Fruit fly (Drosophila melanogaster): ENCODE measurements around the gene CG7888.

The CG7888 gene

DNA sequence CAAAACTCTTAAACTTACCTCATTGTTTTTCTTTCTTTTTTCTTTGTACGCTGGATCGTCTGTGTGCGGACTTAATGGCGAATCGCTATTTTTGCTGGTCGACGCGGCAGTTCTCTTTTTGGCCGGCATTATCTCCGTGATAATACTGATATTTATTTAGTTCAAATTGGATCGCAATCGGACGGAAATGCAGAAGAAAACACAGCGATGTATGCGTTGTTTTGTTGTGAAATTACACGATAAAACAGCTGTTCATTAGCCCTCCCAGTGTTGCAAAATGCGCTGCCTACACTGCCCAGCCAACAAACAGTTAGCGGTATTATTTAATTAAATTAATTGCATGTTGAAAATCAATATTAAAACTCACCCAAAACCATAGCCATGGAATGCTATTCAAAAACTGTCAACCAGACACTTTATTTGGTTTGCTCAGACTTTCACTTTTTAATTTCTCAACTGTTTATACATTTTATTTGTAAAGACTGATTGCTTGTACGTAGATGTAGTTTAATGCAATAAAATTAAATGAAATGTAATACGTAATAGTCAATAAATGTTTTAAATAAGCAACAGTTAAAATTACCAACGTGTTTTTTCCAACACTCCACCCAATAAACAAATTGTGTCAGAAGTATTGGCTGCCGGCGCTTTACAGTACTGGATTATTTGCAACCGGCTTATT is 44.3 kb downstream of the CG7888 start, which contains the start of the genes Irbp18 and APP-BP1 (continued):
- TF ChIP-seq gce (GFP tag; IDR thresholded peaks at IDR 0.05) (peak; percentile 71; the same call in 2 of the 3 replicates), CG6813 (GFP tag; optimal IDR thresholded peaks at IDR 0.05) (peak; percentile 83), Deaf1 (tag; optimal IDR thresholded peaks at IDR 0.05) (peak; percentile 74), GATAe (GFP tag; conservative IDR thresholded peaks at IDR 0.05) (no peak; the same call in 1 of the 2 replicates), btn (GFP tag; optimal IDR thresholded peaks at IDR 0.05) (peak; percentile 91), CG15269 (tag; optimal IDR thresholded peaks at IDR 0.05) (peak; percentile 93), CG4360 (GFP tag; IDR thresholded peaks at IDR 0.05) (0 out of 2 replicates have a peak, but pooled peaks have one; percentile 30), chm (GFP tag; IDR thresholded peaks at IDR 0.05) (peak; percentile 79), lola (GFP tag; optimal IDR thresholded peaks at IDR 0.05) (peak in 1 of 3 experiments; percentile 92), CG12219 (GFP tag; optimal IDR thresholded peaks at IDR 0.05) (peak; percentile 91), Lim3 (GFP tag; IDR thresholded peaks at IDR 0.05) (peak; percentile 47; the same call in 1 of the 2 replicates), Mes4 (GFP tag; optimal IDR thresholded peaks at IDR 0.05) (peak; percentile 90), Optix (GFP tag; IDR thresholded peaks at IDR 0.05) (peak; percentile 85), Drgx (GFP tag; IDR thresholded peaks at IDR 0.05) (peak; percentile 91), hkb (optimal IDR thresholded peaks at IDR 0.05) (peak; percentile 50), hkb (GFP tag; IDR thresholded peaks at IDR 0.05) (peak; percentile 88), CG10462 (GFP tag; optimal IDR thresholded peaks at IDR 0.05) (peak; percentile 87), D (optimal IDR thresholded peaks at IDR 0.05) (no peak), D (GFP tag; optimal IDR thresholded peaks at IDR 0.05) (peak; percentile 92), CG2875 (GFP tag; optimal IDR thresholded peaks at IDR 0.05) (peak; percentile 90), Max (GFP tag; optimal IDR thresholded peaks at IDR 0.05) (peak; percentile 97), CHES-1-like (GFP tag; optimal IDR thresholded peaks at IDR 0.05) (peak; percentile 89), Mad (GFP tag; optimal IDR thresholded peaks at IDR 0.05) (peak; percentile 96), CG13424 (tag; optimal IDR thresholded peaks at IDR 0.05) (peak; percentile 90), CG9437 (GFP tag; optimal IDR thresholded peaks at IDR 0.05) (peak; percentile 92), emc (GFP tag; optimal IDR thresholded peaks at IDR 0.05) (peak; percentile 85), CG12071 (GFP tag; optimal IDR thresholded peaks at IDR 0.05) (peak; percentile 83), dmrt11E (tag; optimal IDR thresholded peaks at IDR 0.05) (peak; percentile 86), HmgZ (tag; optimal IDR thresholded peaks at IDR 0.05) (peak; percentile 96), gem (tag; optimal IDR thresholded peaks at IDR 0.05) (peak; percentile 96), CG3163 (GFP tag; optimal IDR thresholded peaks at IDR 0.05) (peak; percentile 80), lab (GFP tag; optimal IDR thresholded peaks at IDR 0.05) (peak; percentile 95), Doc2 (GFP tag; IDR thresholded peaks at IDR 0.05) (peak; percentile 36; the same call in 1 of the 2 replicates), NC2β (GFP tag; optimal IDR thresholded peaks at IDR 0.05) (peak; percentile 93), CG8359 (GFP tag; optimal IDR thresholded peaks at IDR 0.05; ENCODE audit: borderline replicate concordance) (peak; percentile 74), wor (GFP tag; IDR thresholded peaks at IDR 0.05) (peak; percentile 73), CG7963 (GFP tag; IDR thresholded peaks at IDR 0.05; ENCODE audit: partially characterized antibody) (no peak), CG12769 (tag; optimal IDR thresholded peaks at IDR 0.05) (peak; percentile 92), da (GFP tag; optimal IDR thresholded peaks at IDR 0.05) (peak; percentile 93), CG15073 (GFP tag; optimal IDR thresholded peaks at IDR 0.05) (peak; percentile 45), Tbp (GFP tag; optimal IDR thresholded peaks at IDR 0.05) (no peak), prd (optimal IDR thresholded peaks at IDR 0.05) (no peak), prd (GFP tag; IDR thresholded peaks at IDR 0.05) (peak; percentile 89), ro (GFP tag; IDR thresholded peaks at IDR 0.05) (no peak; the same call in 1 of the 2 replicates), CG12391 (tag; optimal IDR thresholded peaks at IDR 0.05) (peak; percentile 96), ab (GFP tag; optimal IDR thresholded peaks at IDR 0.05) (peak; percentile 76), Lpt (GFP tag; optimal IDR thresholded peaks at IDR 0.05) (no peak), CG6765 (GFP tag; optimal IDR thresholded peaks at IDR 0.05) (peak; percentile 88), her (GFP tag; optimal IDR thresholded peaks at IDR 0.05) (peak; percentile 88), pnt (GFP tag; optimal IDR thresholded peaks at IDR 0.05) (peak; percentile 89)

Measured in whole organism, embryonic.